Worm (Caenorhabditis elegans): ENCODE results near the gene vps-29.
A peak's percentile ranks its signal among the peaks of the same experiment; 100 is the strongest.

Gene vps-29

DNA sequence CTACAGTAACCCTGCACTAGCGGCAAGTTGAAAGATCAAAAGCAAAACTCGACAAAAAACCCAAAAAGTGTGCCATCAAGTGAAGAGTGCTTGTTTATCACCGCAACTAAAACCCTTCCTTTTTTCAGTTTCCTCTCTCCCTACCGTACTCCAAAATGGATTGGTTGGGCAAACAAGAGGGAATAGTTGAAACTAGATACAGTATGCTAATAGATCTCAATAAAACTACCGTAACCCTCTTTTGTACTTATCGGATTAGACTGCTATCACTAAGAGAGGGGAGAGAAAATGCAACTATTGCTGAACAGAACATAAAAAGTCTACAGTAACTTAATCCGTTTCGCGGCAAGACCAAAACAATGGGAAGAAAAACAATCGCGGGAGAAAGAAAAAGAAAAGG is 17.5 kb downstream of the vps-29 start:
- peak in 1 of 2 experiments; percentile 66 for TF ChIP-seq lsy-2 (tag; optimal IDR thresholded peaks at IDR 0.05)
- TF ChIP-seq aly-2 (tag; optimal IDR thresholded peaks at IDR 0.05): no peak

DNA sequence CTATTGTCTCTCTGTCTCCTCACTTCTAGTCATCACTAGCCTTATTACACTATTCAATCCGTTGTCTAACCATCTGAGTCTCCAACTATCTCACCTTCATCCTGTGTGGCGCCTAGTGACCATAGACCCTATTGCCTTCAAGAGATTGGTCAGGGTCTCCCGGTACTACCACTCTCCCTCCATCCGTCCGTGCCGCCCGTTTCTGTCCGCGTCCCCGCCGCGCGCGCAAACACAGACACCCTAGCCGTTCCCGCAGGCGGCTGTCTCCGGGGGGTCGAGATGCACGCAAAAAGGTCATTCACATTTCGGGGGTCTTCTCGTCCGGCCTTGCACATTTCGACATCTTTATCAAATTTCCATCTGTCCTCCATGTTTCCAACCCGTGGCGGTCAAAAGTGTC is 18.3 kb downstream of the vps-29 start:
- TF ChIP-seq sma-9 (GFP tag; optimal IDR thresholded peaks at IDR 0.05) (peak; percentile 19), sma-9 (tag; optimal IDR thresholded peaks at IDR 0.05) (no peak), R02D3.7 (tag; optimal IDR thresholded peaks at IDR 0.05) (no peak), F13H6.1 (tag; optimal IDR thresholded peaks at IDR 0.05) (peak; percentile 54), ceh-16 (tag; optimal IDR thresholded peaks at IDR 0.05) (peak; percentile 51), nhr-11 (tag; optimal IDR thresholded peaks at IDR 0.05) (no peak), snpc-4 (tag; optimal IDR thresholded peaks at IDR 0.05) (no peak), lin-11 (tag; optimal IDR thresholded peaks at IDR 0.05) (no peak), unc-39 (tag; optimal IDR thresholded peaks at IDR 0.05) (no peak), nhr-129 (tag; optimal IDR thresholded peaks at IDR 0.05) (no peak), egl-27 (tag; optimal IDR thresholded peaks at IDR 0.05) (no peak), ZK546.5 (tag; optimal IDR thresholded peaks at IDR 0.05) (no peak), nhr-25 (tag; optimal IDR thresholded peaks at IDR 0.05) (peak; percentile 43), sma-3 (GFP tag; optimal IDR thresholded peaks at IDR 0.05) (peak; percentile 20), lsy-2 (tag; optimal IDR thresholded peaks at IDR 0.05) (peak in 1 of 2 experiments; percentile 47), nhr-21 (tag; optimal IDR thresholded peaks at IDR 0.05) (peak; percentile 55)

DNA sequence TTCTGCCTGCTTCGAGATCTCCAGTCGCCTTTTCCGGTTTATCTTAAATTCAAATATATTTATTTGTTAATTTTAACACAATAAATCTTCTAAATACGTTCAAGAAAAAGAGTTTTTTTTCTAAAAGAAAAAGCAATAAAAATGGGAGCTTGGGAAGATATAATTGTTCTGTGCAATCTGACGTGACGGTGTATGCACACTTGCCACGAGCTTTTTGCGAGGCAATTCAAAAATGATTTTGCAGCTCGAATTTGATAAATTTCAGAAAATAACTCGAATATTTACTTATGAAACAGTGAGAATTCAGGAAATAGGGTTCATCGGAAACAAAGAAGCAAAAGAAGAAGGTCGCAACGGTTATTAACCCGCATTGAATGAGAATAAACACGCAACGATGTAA is 19.8 kb downstream of the vps-29 start:
- peak; percentile 21 for TF ChIP-seq nhr-129 (tag; optimal IDR thresholded peaks at IDR 0.05)
- TF ChIP-seq unc-55 (GFP tag; optimal IDR thresholded peaks at IDR 0.05): peak; percentile 57
- TF ChIP-seq unc-39 (tag; optimal IDR thresholded peaks at IDR 0.05): no peak
- peak in 1 of 2 experiments; percentile 48 for TF ChIP-seq lsy-2 (tag; optimal IDR thresholded peaks at IDR 0.05)
- peak; percentile 81 for TF ChIP-seq gmeb-1 (tag; optimal IDR thresholded peaks at IDR 0.05)
- TF ChIP-seq lin-13 (GFP tag; optimal IDR thresholded peaks at IDR 0.05): peak; percentile 23

DNA sequence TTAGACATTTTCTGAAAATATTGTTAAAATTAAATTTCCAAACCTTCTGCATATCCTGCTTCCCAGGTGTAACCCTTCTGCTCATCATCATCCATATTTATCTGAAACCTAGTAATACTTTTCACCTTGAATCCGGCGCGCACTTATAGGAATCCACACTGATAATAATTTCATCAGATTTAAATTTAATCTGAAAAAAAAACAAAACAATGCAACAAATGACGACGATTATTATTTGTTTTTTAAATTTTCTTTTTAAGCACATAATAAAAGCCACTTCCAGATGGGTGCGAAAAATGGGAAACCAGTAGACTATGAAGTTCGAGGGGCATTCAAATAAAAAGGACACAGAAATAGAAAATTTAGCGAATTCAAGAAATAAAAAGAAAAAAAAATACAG is 22.2 kb downstream of the vps-29 start, which contains the start of gene gtf-2H2C:
Gene gtf-2H2C, minus strand, starts transcription at position 101 of the 400 bp plus-strand sequence.
- no peak for TF ChIP-seq ZK546.5 (tag; optimal IDR thresholded peaks at IDR 0.05)
- no peak for TF ChIP-seq nhr-11 (tag; optimal IDR thresholded peaks at IDR 0.05)
- TF ChIP-seq lin-11 (tag; optimal IDR thresholded peaks at IDR 0.05): no peak
- no peak for TF ChIP-seq ztf-1 (GFP tag; conservative IDR thresholded peaks at IDR 0.05)
- TF ChIP-seq lsy-2 (tag; optimal IDR thresholded peaks at IDR 0.05): no peak
- TF ChIP-seq zag-1 (tag; optimal IDR thresholded peaks at IDR 0.05): no peak

DNA sequence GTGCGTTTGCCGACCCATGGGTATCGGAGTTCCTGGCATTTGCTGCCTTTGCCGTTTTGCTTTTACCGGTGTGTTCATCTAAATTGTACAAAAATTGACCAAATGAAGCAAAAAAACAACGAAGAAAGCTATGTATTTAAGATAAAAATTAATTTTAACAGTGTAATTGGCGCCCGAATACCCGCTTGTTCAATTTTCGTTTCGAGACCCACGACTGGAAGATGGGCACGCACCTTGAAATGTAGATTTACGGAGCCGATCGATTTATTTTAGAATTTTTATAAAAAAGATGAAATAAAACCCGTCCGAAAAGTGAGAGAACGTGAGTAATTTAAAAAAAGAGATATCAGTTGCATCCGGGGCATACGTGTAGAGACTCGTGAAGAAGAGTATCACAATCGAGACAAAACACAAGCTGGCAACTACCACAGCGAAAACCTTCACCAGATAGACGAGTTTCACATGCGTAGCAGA is 24.3 kb downstream of the vps-29 start, which contains the start of gene hal-2:
Gene hal-2, minus strand, starts transcription at position 424 of the 474 bp plus-strand sequence.
- no peak for TF ChIP-seq sma-3 (GFP tag; optimal IDR thresholded peaks at IDR 0.05)
- no peak for TF ChIP-seq peb-1 (tag; optimal IDR thresholded peaks at IDR 0.05)
- TF ChIP-seq nhr-129 (tag; optimal IDR thresholded peaks at IDR 0.05): no peak
- TF ChIP-seq gmeb-1 (tag; optimal IDR thresholded peaks at IDR 0.05): no peak
- no peak for TF ChIP-seq nhr-10 (tag; optimal IDR thresholded peaks at IDR 0.05)
- TF ChIP-seq dmd-4 (tag; optimal IDR thresholded peaks at IDR 0.05): no peak
- TF ChIP-seq ztf-11 (tag; optimal IDR thresholded peaks at IDR 0.05): no peak
- TF ChIP-seq zag-1 (tag; optimal IDR thresholded peaks at IDR 0.05): no peak
- no peak for TF ChIP-seq lin-39 (tag; optimal IDR thresholded peaks at IDR 0.05)
- no peak for TF ChIP-seq R02D3.7 (tag; optimal IDR thresholded peaks at IDR 0.05)
- no peak for TF ChIP-seq blmp-1 (tag; optimal IDR thresholded peaks at IDR 0.05; ENCODE audit: insufficient read depth)
- TF ChIP-seq nhr-77 (tag; optimal IDR thresholded peaks at IDR 0.05): no peak
- no peak for TF ChIP-seq nhr-23 (tag; optimal IDR thresholded peaks at IDR 0.05)
- TF ChIP-seq elt-3 (tag; optimal IDR thresholded peaks at IDR 0.05): no peak

DNA sequence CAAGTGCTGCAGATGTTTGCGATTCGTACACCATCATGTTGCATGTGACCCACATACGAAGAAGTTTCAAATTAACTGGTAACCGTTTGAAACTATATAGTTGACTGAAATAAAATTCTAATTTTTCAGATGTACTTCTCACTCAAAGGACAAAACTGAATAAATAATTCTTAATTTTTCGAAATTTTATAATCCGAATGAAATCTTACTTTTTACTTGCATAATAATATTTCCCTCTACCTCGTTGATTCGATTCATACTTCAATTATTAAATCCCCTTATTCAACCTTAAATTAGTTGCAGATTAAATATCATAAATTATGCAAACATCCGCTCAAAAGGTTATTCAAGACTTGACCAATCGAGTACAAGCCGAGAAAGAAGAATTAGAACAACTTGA is 26.9 kb downstream of the vps-29 start, which contains the start of gene T16H12.2:
Gene T16H12.2, plus strand, starts transcription at position 301 of the 400 bp plus-strand sequence.
- TF ChIP-seq aly-2 (tag; optimal IDR thresholded peaks at IDR 0.05) (no peak), elt-3 (tag; optimal IDR thresholded peaks at IDR 0.05) (no peak), elt-1 (tag; optimal IDR thresholded peaks at IDR 0.05) (no peak), F13H6.1 (tag; optimal IDR thresholded peaks at IDR 0.05) (no peak), unc-39 (tag; optimal IDR thresholded peaks at IDR 0.05) (no peak), nhr-10 (tag; optimal IDR thresholded peaks at IDR 0.05) (no peak), zag-1 (tag; optimal IDR thresholded peaks at IDR 0.05) (no peak), nhr-11 (tag; optimal IDR thresholded peaks at IDR 0.05) (no peak), ceh-82 (tag; optimal IDR thresholded peaks at IDR 0.05) (no peak)

Measured in whole organism, L2 larva.